Worm (Caenorhabditis elegans) whole organism, mixed stage, embryonic: ENCODE measurements around the gene F13E9.11.

Experiments used
- ces-1 ChIP-seq: fragments of 150-350 bp; optimal IDR thresholded peaks from 2 replicates; lab custom pipeline; 2014; ENCODE audit warnings: missing biosample characterization, missing genetic modification reagents, missing genetic modification characterization
- elt-3 ChIP-seq: fragments of 150-350 bp; optimal IDR thresholded peaks from 2 replicates; lab custom pipeline; 2014; ENCODE audit warnings: missing biosample characterization, missing genetic modification characterization
- ham-2 ChIP-seq: fragments of 200-800 bp; sonication (Bioruptor generic); optimal IDR thresholded peaks from 2 replicates; lab custom pipeline; 2018; ENCODE audit warnings: mild to moderate bottlenecking, missing genetic modification characterization, missing compliant biosample characterization
- mep-1 ChIP-seq: fragments of 150-350 bp; optimal IDR thresholded peaks from 2 replicates; lab custom pipeline; 2017; ENCODE audit warnings: missing biosample characterization, missing genetic modification reagents, missing genetic modification characterization, inconsistent platforms
- nhr-12 ChIP-seq: fragments of 150-350 bp; optimal IDR thresholded peaks from 2 replicates; lab custom pipeline; 2014; ENCODE audit warnings: missing biosample characterization, missing genetic modification characterization
- nhr-76 ChIP-seq: sonication (generic microtip); optimal IDR thresholded peaks from 2 replicates; lab custom pipeline; 2017; ENCODE audit warnings: missing biosample characterization, missing genetic modification characterization
- pha-4 ChIP-seq: fragments of 150-350 bp; optimal IDR thresholded peaks from 2 replicates; lab custom pipeline; 2018; ENCODE audit warnings: missing biosample characterization, missing genetic modification reagents, missing genetic modification characterization
- snpc-4 ChIP-seq: fragments of 150-350 bp; optimal IDR thresholded peaks from 2 replicates; lab custom pipeline; 2014; ENCODE audit warnings: missing biosample characterization, missing genetic modification characterization
- unc-62 ChIP-seq: fragments of 150-350 bp; optimal IDR thresholded peaks from 2 replicates; lab custom pipeline; 2014; ENCODE audit warnings: missing biosample characterization, missing genetic modification reagents, missing genetic modification characterization

- TF ChIP-seq mep-1 (tag; lab: Kevin White, UChicago) = no peak
- TF ChIP-seq unc-62 = no peak
- TF ChIP-seq ces-1 (GFP tag; lab: Kevin White, UChicago) = no peak
- no peak for TF ChIP-seq ham-2 (GFP tag; lab: Kevin White, UChicago)
- no peak for TF ChIP-seq pha-4 (tag; lab: Kevin White, UChicago)
- no peak for TF ChIP-seq elt-3 (tag; lab: Kevin White, UChicago)
- TF ChIP-seq nhr-12 (tag; lab: Kevin White, UChicago) = no peak
- no peak for TF ChIP-seq nhr-76 (tag; lab: Kevin White, UChicago)
- TF ChIP-seq snpc-4 (tag; lab: Kevin White, UChicago) = no peak
Measured at ce11 chrIV:10904282-10904681, 35.3 kb upstream of the F13E9.11 start, which contains the start of gene ZK596.3.
